Fruit fly (Drosophila melanogaster): ENCODE measurements around the gene Usp16-45.

The Usp16-45 gene

DNA sequence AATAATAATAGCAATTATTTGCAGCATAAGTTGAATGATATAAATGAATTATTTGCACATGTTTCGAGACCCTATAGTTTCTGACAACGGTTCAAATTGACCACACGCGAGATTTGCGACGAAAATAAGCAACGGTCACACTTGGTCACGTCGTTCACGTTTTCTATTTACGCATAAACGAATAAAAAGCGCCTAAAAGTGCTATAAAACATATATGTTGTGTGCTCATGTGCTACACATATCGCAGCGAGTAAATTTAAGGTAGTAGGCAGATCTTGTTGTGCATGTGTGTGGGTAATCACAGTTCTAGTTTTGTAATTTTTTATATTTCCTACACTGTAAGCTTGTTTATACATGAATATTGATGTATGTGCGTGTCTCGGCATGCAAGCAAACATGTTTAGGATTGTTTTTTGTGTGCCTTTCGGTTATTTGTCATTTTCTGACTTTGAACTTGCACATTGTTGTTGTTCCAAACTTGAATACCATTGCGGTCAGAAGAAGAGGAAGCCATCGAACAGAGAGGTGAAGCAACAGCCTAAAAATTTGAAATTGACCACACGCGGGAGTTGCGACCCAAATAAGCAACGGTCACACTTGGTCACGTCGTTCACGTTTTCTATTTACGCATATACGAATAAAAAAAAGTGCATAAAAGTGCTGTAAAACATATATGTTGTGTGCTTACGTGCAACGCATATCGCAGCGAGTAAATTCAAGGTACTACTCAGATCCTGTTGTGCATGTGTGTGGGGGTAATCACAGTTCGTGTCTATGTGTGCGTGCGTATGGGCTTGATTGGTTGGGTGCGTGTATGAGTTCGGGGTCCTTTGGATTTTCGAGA, at the start of gene Usp16-45:
TSS of gene Usp16-45 (plus strand) at position 127 of the 844 bp plus-strand sequence.
- TF ChIP-seq cic (GFP tag; optimal IDR thresholded peaks at IDR 0.05) (no peak), ovo (GFP tag; optimal IDR thresholded peaks at IDR 0.05) (no peak), Clk (GFP tag; optimal IDR thresholded peaks at IDR 0.05) (no peak), tj (GFP tag; optimal IDR thresholded peaks at IDR 0.05) (peak; percentile 16), CG11617 (GFP tag; optimal IDR thresholded peaks at IDR 0.05) (no peak), CG1620 (GFP tag; optimal IDR thresholded peaks at IDR 0.05) (no peak), bab1 (GFP tag; optimal IDR thresholded peaks at IDR 0.05) (no peak), CG5204 (GFP tag; optimal IDR thresholded peaks at IDR 0.05) (no peak), CG12768 (GFP tag; optimal IDR thresholded peaks at IDR 0.05) (no peak), kay (GFP tag; ENCODE audit: borderline replicate concordance) (no peak), Mnt (GFP tag; optimal IDR thresholded peaks at IDR 0.05) (peak; percentile 42), pad (GFP tag; optimal IDR thresholded peaks at IDR 0.05) (no peak), CG7045 (GFP tag; optimal IDR thresholded peaks at IDR 0.05) (no peak), CG7101 (tag; optimal IDR thresholded peaks at IDR 0.05) (no peak), cnc (optimal IDR thresholded peaks at IDR 0.05) (no peak), Hr96 (GFP tag; optimal IDR thresholded peaks at IDR 0.05) (no peak), CG14711 (tag; optimal IDR thresholded peaks at IDR 0.05) (peak; percentile 16), Crg-1 (GFP tag; optimal IDR thresholded peaks at IDR 0.05) (no peak), toe (GFP tag; optimal IDR thresholded peaks at IDR 0.05) (no peak), CG33017 (tag; optimal IDR thresholded peaks at IDR 0.05) (no peak)

DNA sequence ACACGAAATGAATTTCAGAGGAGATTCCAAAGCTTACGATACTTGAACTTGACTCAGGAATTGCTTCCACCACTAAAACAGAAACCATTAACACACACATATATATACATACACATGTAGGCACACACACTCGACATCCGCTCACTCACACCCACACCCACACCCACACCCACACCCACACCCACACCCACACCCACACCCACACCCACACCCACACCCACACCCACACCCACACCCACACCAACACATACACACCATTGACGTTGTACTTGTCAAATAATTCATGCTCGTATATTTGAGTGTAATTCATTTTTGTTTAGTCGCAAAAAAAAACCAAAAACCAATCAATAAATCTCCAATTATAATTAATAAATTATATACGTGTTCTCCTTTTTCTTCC, 38.8 kb upstream of the Usp16-45 start:
- TF ChIP-seq CG12768 (GFP tag; optimal IDR thresholded peaks at IDR 0.05) (no peak), CG5204 (GFP tag; optimal IDR thresholded peaks at IDR 0.05) (no peak), Crg-1 (GFP tag; optimal IDR thresholded peaks at IDR 0.05) (no peak), CG1620 (GFP tag; optimal IDR thresholded peaks at IDR 0.05) (no peak), Hr96 (GFP tag; optimal IDR thresholded peaks at IDR 0.05) (no peak), pad (GFP tag; optimal IDR thresholded peaks at IDR 0.05) (no peak), bab1 (GFP tag; optimal IDR thresholded peaks at IDR 0.05) (no peak), toe (GFP tag; optimal IDR thresholded peaks at IDR 0.05) (no peak), CG33017 (tag; optimal IDR thresholded peaks at IDR 0.05) (no peak), CG11617 (GFP tag; optimal IDR thresholded peaks at IDR 0.05) (no peak), Mnt (GFP tag; optimal IDR thresholded peaks at IDR 0.05) (no peak), ovo (GFP tag; optimal IDR thresholded peaks at IDR 0.05) (no peak), cic (GFP tag; optimal IDR thresholded peaks at IDR 0.05) (no peak), tj (GFP tag; optimal IDR thresholded peaks at IDR 0.05) (no peak)

dm6 chrX:5408869-5409268, 12.5 kb upstream of the Usp16-45 start:
- no peak for TF ChIP-seq cnc (optimal IDR thresholded peaks at IDR 0.05)
- no peak for TF ChIP-seq tj (GFP tag; optimal IDR thresholded peaks at IDR 0.05)
- no peak for TF ChIP-seq bab1 (GFP tag; optimal IDR thresholded peaks at IDR 0.05)
- TF ChIP-seq Clk (GFP tag; optimal IDR thresholded peaks at IDR 0.05), result no peak
- TF ChIP-seq CG33017 (tag; optimal IDR thresholded peaks at IDR 0.05), result no peak
- no peak for TF ChIP-seq pad (GFP tag; optimal IDR thresholded peaks at IDR 0.05)
- no peak for TF ChIP-seq CG5204 (GFP tag; optimal IDR thresholded peaks at IDR 0.05)
- no peak for TF ChIP-seq CG7101 (tag; optimal IDR thresholded peaks at IDR 0.05)

DNA sequence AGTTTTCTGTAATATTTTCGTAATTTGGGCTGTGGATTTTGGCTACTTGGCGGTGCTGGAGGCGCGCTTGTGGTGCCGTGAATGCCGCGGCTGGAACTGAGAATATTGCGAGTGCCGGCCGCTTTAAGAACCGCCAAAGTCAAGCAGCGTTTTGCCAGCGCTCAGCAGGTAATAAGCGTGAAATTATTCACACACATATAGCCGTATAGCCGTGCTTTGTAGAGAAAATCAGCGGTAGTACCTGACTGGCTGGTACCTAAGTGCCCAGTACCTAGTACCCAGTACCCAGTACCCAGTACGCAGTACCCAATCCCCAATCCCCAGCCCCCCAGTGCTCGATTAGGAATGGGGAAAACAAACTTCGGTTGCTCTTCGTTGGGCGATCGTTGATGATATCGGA, 10.6 kb upstream of the Usp16-45 start, which contains the start of gene NAAT1:
TSS of gene NAAT1 (minus strand) at position 101 of the 400 bp plus-strand sequence.
- TF ChIP-seq kay (GFP tag; ENCODE audit: borderline replicate concordance) (no peak), Mnt (GFP tag; optimal IDR thresholded peaks at IDR 0.05) (no peak), cnc (optimal IDR thresholded peaks at IDR 0.05) (no peak), Clk (GFP tag; optimal IDR thresholded peaks at IDR 0.05) (no peak), CG14711 (tag; optimal IDR thresholded peaks at IDR 0.05) (no peak), bab1 (GFP tag; optimal IDR thresholded peaks at IDR 0.05) (no peak), cic (GFP tag; optimal IDR thresholded peaks at IDR 0.05) (no peak), toe (GFP tag; optimal IDR thresholded peaks at IDR 0.05) (no peak), ovo (GFP tag; optimal IDR thresholded peaks at IDR 0.05) (no peak), tj (GFP tag; optimal IDR thresholded peaks at IDR 0.05) (no peak), CG33017 (tag; optimal IDR thresholded peaks at IDR 0.05) (no peak), CG7101 (tag; optimal IDR thresholded peaks at IDR 0.05) (no peak), CG1620 (GFP tag; optimal IDR thresholded peaks at IDR 0.05) (no peak), CG5204 (GFP tag; optimal IDR thresholded peaks at IDR 0.05) (no peak), CG11617 (GFP tag; optimal IDR thresholded peaks at IDR 0.05) (no peak), Crg-1 (GFP tag; optimal IDR thresholded peaks at IDR 0.05) (no peak), Hr96 (GFP tag; optimal IDR thresholded peaks at IDR 0.05) (no peak), CG12768 (GFP tag; optimal IDR thresholded peaks at IDR 0.05) (no peak), CG7045 (GFP tag; optimal IDR thresholded peaks at IDR 0.05) (no peak), pad (GFP tag; optimal IDR thresholded peaks at IDR 0.05) (no peak)

DNA sequence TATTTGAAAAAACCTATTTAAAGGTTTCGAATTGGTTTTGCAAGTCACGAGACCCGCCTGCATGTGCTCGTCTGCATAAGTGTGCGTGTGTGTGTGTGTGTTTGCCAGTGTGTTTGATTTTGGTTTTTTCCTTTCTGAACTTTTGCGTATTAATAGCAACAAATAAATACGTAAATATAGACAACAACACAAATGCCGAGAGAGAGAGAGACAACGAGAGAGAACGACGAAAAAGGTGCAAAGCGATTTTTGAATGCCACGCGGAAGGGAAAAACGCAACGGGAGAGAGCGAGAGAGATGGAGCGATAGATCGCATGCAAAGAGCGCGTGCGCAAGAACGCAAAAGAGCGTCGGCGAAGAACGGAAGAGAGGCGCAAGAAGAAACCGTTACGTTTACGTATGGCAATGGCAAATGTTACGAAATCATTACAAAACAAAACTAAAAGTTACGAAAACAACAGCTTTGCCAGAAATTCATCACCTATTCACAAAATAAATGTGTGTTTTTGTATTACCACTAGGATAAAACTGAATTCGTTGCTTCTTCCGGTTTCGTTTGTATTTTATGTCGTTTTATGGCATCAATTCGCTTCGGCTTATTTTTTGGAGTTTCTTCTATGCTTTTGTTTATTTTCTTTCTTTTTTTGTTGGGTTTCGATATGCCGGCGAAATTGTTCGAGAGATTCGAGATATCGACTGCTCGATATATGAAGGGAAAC, 3.3 kb upstream of the Usp16-45 start:
- TF ChIP-seq kay (GFP tag; ENCODE audit: borderline replicate concordance), result peak; percentile 80
- no peak for TF ChIP-seq CG7101 (tag; optimal IDR thresholded peaks at IDR 0.05)
- no peak for TF ChIP-seq CG7045 (GFP tag; optimal IDR thresholded peaks at IDR 0.05)
- no peak for TF ChIP-seq toe (GFP tag; optimal IDR thresholded peaks at IDR 0.05)
- TF ChIP-seq CG12768 (GFP tag; optimal IDR thresholded peaks at IDR 0.05), result no peak
- TF ChIP-seq Mnt (GFP tag; optimal IDR thresholded peaks at IDR 0.05), result peak; percentile 83
- TF ChIP-seq tj (GFP tag; optimal IDR thresholded peaks at IDR 0.05), result peak; percentile 41
- no peak for TF ChIP-seq CG5204 (GFP tag; optimal IDR thresholded peaks at IDR 0.05)
- TF ChIP-seq CG11617 (GFP tag; optimal IDR thresholded peaks at IDR 0.05), result no peak
- peak in 1 of 2 experiments; percentile 25 for TF ChIP-seq cnc (optimal IDR thresholded peaks at IDR 0.05)
- TF ChIP-seq CG33017 (tag; optimal IDR thresholded peaks at IDR 0.05), result no peak
- TF ChIP-seq Hr96 (GFP tag; optimal IDR thresholded peaks at IDR 0.05), result no peak
- no peak for TF ChIP-seq CG14711 (tag; optimal IDR thresholded peaks at IDR 0.05)
- TF ChIP-seq cic (GFP tag; optimal IDR thresholded peaks at IDR 0.05), result no peak
- TF ChIP-seq pad (GFP tag; optimal IDR thresholded peaks at IDR 0.05), result peak; percentile 6
- TF ChIP-seq Clk (GFP tag; optimal IDR thresholded peaks at IDR 0.05), result no peak
- TF ChIP-seq bab1 (GFP tag; optimal IDR thresholded peaks at IDR 0.05), result no peak
- TF ChIP-seq ovo (GFP tag; optimal IDR thresholded peaks at IDR 0.05), result peak; percentile 83
- TF ChIP-seq CG1620 (GFP tag; optimal IDR thresholded peaks at IDR 0.05), result no peak
- TF ChIP-seq Crg-1 (GFP tag; optimal IDR thresholded peaks at IDR 0.05), result no peak

Measured in whole organism, adult.